Fruit fly (Drosophila melanogaster) whole organism, embryonic: ENCODE measurements around the gene Dap160.

Source experiments
- Bgb ChIP-seq: fragments of 200-800 bp; sonication (Bioruptor generic); IDR thresholded peaks from 2 replicates; pipeline ENCODE4 v1.3.6; 2022; ENCODE audit warnings: missing biosample characterization, missing genetic modification characterization; ENCODE audit not compliant: partially characterized antibody
- C15 ChIP-seq: fragments of 200-800 bp; sonication (Bioruptor generic); IDR thresholded peaks from 3 replicates; pipeline ENCODE4 v1.3.6; 2022; ENCODE audit warnings: missing biosample characterization, missing genetic modification characterization
- CG12299 ChIP-seq: fragments of 200-800 bp; sonication (Bioruptor generic); optimal IDR thresholded peaks from 2 replicates; lab custom pipeline; 2018; ENCODE audit warnings: missing biosample characterization, mild to moderate bottlenecking, missing genetic modification characterization
- CG12659 ChIP-seq: fragments of 200-800 bp; sonication (Bioruptor generic); optimal IDR thresholded peaks from 3 replicates; lab custom pipeline; 2017; ENCODE audit warnings: mild to moderate bottlenecking, missing biosample characterization, missing genetic modification reagents, missing genetic modification characterization
- CG17186 ChIP-seq: fragments of 200-800 bp; sonication (Bioruptor generic); optimal IDR thresholded peaks from 3 replicates; lab custom pipeline; 2017; ENCODE audit warnings: missing biosample characterization, missing genetic modification reagents, missing genetic modification characterization
- CG17829 ChIP-seq: fragments of 200-800 bp; optimal IDR thresholded peaks from 2 replicates; lab custom pipeline; 2019; ENCODE audit warnings: missing biosample characterization, mild to moderate bottlenecking, missing genetic modification characterization, moderate library complexity
- CG18599 ChIP-seq: fragments of 200-800 bp; sonication (Bioruptor generic); optimal IDR thresholded peaks from 3 replicates; lab custom pipeline; 2017; ENCODE audit warnings: missing biosample characterization, missing genetic modification characterization, mild to moderate bottlenecking, moderate library complexity, missing genetic modification reagents
- CG2120 ChIP-seq: fragments of 200-800 bp; sonication (Bioruptor generic); optimal IDR thresholded peaks from 3 replicates; lab custom pipeline; 2016; ENCODE audit warnings: missing biosample characterization, missing genetic modification characterization
- CG30431 ChIP-seq: fragments of 200-800 bp; sonication (Bioruptor generic); optimal IDR thresholded peaks from 2 replicates; lab custom pipeline; 2017; ENCODE audit warnings: missing biosample characterization, missing genetic modification characterization
- CG3407 ChIP-seq: fragments of 200-800 bp; sonication (Bioruptor generic); optimal IDR thresholded peaks from 2 replicates; lab custom pipeline; 2018; ENCODE audit warnings: missing biosample characterization, mild to moderate bottlenecking, missing genetic modification characterization
- CG3838 ChIP-seq: fragments of 200-800 bp; sonication (Bioruptor generic); optimal IDR thresholded peaks from 3 replicates; lab custom pipeline; 2016; ENCODE audit warnings: missing biosample characterization, missing genetic modification characterization
- CG6272 ChIP-seq: fragments of 200-800 bp; sonication (Bioruptor generic); IDR thresholded peaks from 2 replicates; pipeline ENCODE4 v1.3.6; 2022; ENCODE audit warnings: missing biosample characterization, missing genetic modification characterization
- CG8281 ChIP-seq: fragments of 200-800 bp; sonication (Bioruptor generic); optimal IDR thresholded peaks from 2 replicates; lab custom pipeline; 2018; ENCODE audit warnings: missing biosample characterization, mild to moderate bottlenecking, missing genetic modification characterization, moderate library complexity
- CG8388 ChIP-seq: fragments of 200-800 bp; sonication (Bioruptor generic); optimal IDR thresholded peaks from 2 replicates; lab custom pipeline; 2019; ENCODE audit warnings: missing biosample characterization, mild to moderate bottlenecking, missing genetic modification characterization, moderate library complexity
- CG9437 ChIP-seq: fragments of 200-800 bp; sonication (Bioruptor generic); optimal IDR thresholded peaks from 2 replicates; lab custom pipeline; 2018; ENCODE audit warnings: missing biosample characterization, mild to moderate bottlenecking, missing genetic modification characterization
- Deaf1 ChIP-seq: fragments of 200-800 bp; optimal IDR thresholded peaks from 3 replicates; lab custom pipeline; 2019; ENCODE audit warnings: missing biosample characterization, mild to moderate bottlenecking, missing genetic modification characterization, moderate library complexity
- Dip2 ChIP-seq: fragments of 200-800 bp; sonication (Bioruptor generic); IDR thresholded peaks from 2 replicates; pipeline ENCODE4 v1.3.6; 2022; ENCODE audit warnings: missing biosample characterization, missing genetic modification characterization
- Ets65A ChIP-seq: fragments of 200-800 bp; sonication (Bioruptor generic); peaks from one replicate; lab custom pipeline; 2016; ENCODE audit warnings: missing biosample characterization, missing genetic modification characterization
- Fer2 ChIP-seq: fragments of 200-800 bp; sonication (Bioruptor generic); optimal IDR thresholded peaks from 2 replicates; lab custom pipeline; 2018; ENCODE audit warnings: missing biosample characterization, mild to moderate bottlenecking, missing genetic modification characterization, moderate library complexity
- HLH3B ChIP-seq: fragments of 200-800 bp; sonication (Bioruptor generic); IDR thresholded peaks from 2 replicates; pipeline ENCODE4 v1.3.6; 2022; ENCODE audit warnings: missing biosample characterization, missing genetic modification characterization
- Hsf ChIP-seq: fragments of 200-800 bp; sonication (Bioruptor generic); optimal IDR thresholded peaks from 3 replicates; lab custom pipeline; 2016; ENCODE audit warnings: missing biosample characterization, missing genetic modification characterization
- MBD-R2 ChIP-seq: fragments of 200-800 bp; sonication (Bioruptor generic); IDR thresholded peaks from 2 replicates; pipeline ENCODE4 v1.3.6; 2022; ENCODE audit warnings: missing biosample characterization, missing genetic modification characterization
- MESR4 ChIP-seq: fragments of 200-800 bp; sonication (Bioruptor generic); optimal IDR thresholded peaks from 2 replicates; lab custom pipeline; 2018; ENCODE audit warnings: missing biosample characterization, mild to moderate bottlenecking, missing genetic modification characterization, moderate library complexity
- Max ChIP-seq: fragments of 200-800 bp; sonication (Bioruptor generic); optimal IDR thresholded peaks from 2 replicates; lab custom pipeline; 2016; ENCODE audit warnings: missing biosample characterization, mild to moderate bottlenecking, missing genetic modification characterization
- Mes4 ChIP-seq: fragments of 200-800 bp; sonication (Bioruptor generic); optimal IDR thresholded peaks from 2 replicates; lab custom pipeline; 2016; ENCODE audit warnings: missing biosample characterization, missing genetic modification characterization
- Neu2 ChIP-seq: fragments of 200-800 bp; sonication (Bioruptor generic); optimal IDR thresholded peaks from 3 replicates; lab custom pipeline; 2016; ENCODE audit warnings: missing biosample characterization, missing genetic modification characterization, borderline replicate concordance
- Spps ChIP-seq: fragments of 200-800 bp; sonication (Bioruptor generic); optimal IDR thresholded peaks from 2 replicates; lab custom pipeline; 2018; ENCODE audit warnings: missing biosample characterization, mild to moderate bottlenecking, missing genetic modification characterization
- Tbp ChIP-seq: fragments of >200 bp; optimal IDR thresholded peaks from 2 replicates; lab custom pipeline; 2018; ENCODE audit warnings: missing biosample characterization, missing genetic modification characterization
- Trl ChIP-seq, 3 experiments: fragments of >200 bp in 2 of 3; fragments of 200-800 bp in 1 of 3; sonication (Bioruptor generic) in 1 of 3; optimal IDR thresholded peaks; 2 replicates in 1 of 3; 3 replicates in 2 of 3; lab custom pipeline; 2016 to 2017; ENCODE audit warnings: missing biosample characterization in 1 of 3, missing genetic modification characterization in 1 of 3
- Usf ChIP-seq: fragments of 200-800 bp; sonication (Bioruptor generic); optimal IDR thresholded peaks from 2 replicates; lab custom pipeline; 2017; ENCODE audit warnings: missing genotype, missing biosample characterization, missing genetic modification characterization
- ap ChIP-seq: fragments of 200-800 bp; sonication (Bioruptor generic); IDR thresholded peaks from 2 replicates; pipeline ENCODE4 v1.3.6; 2022; ENCODE audit warnings: missing biosample characterization, missing genetic modification characterization
- az2 ChIP-seq: fragments of 200-800 bp; sonication (Bioruptor generic); optimal IDR thresholded peaks from 3 replicates; lab custom pipeline; 2016; ENCODE audit warnings: missing biosample characterization, missing genetic modification characterization
- caup ChIP-seq: fragments of 200-800 bp; sonication (Bioruptor generic); optimal IDR thresholded peaks from 3 replicates; lab custom pipeline; 2017; ENCODE audit warnings: missing biosample characterization, mild to moderate bottlenecking, missing genetic modification characterization, moderate library complexity; ENCODE audit not compliant: severe bottlenecking
- disco-r ChIP-seq: fragments of 200-800 bp; sonication (Bioruptor generic); optimal IDR thresholded peaks from 2 replicates; lab custom pipeline; 2016; ENCODE audit warnings: missing biosample characterization, missing genetic modification characterization
- dmrt11E ChIP-seq: fragments of 200-800 bp; sonication (Bioruptor generic); optimal IDR thresholded peaks from 3 replicates; lab custom pipeline; 2018; ENCODE audit warnings: missing biosample characterization, mild to moderate bottlenecking, missing genetic modification characterization, moderate library complexity
- dmrt99B ChIP-seq: fragments of 200-800 bp; sonication (Bioruptor generic); optimal IDR thresholded peaks from 2 replicates; lab custom pipeline; 2018; ENCODE audit warnings: missing biosample characterization, mild to moderate bottlenecking, missing genetic modification characterization, moderate library complexity
- gce ChIP-seq: fragments of 200-800 bp; sonication (Bioruptor generic); IDR thresholded peaks from 3 replicates; pipeline ENCODE4 v1.3.6; 2022; ENCODE audit warnings: missing biosample characterization, missing genetic modification characterization
- gt ChIP-seq: fragments of 200-800 bp; sonication (Bioruptor generic); IDR thresholded peaks from 2 replicates; pipeline ENCODE4 v1.3.6; 2022; ENCODE audit warnings: missing biosample characterization, missing genetic modification characterization
- jigr1 ChIP-seq: fragments of 200-800 bp; sonication (Bioruptor generic); IDR thresholded peaks from 3 replicates; pipeline ENCODE4 v1.3.6; 2022; ENCODE audit warnings: missing biosample characterization, missing genetic modification characterization
- jumu ChIP-seq: fragments of 200-800 bp; sonication (Bioruptor generic); optimal IDR thresholded peaks from 3 replicates; lab custom pipeline; 2016; ENCODE audit warnings: missing biosample characterization, missing genetic modification characterization
- mam ChIP-seq: fragments of 200-800 bp; sonication (Bioruptor generic); optimal IDR thresholded peaks from 3 replicates; lab custom pipeline; 2016; ENCODE audit warnings: missing biosample characterization, missing genetic modification characterization
- org-1 ChIP-seq: fragments of 200-800 bp; sonication (Bioruptor generic); optimal IDR thresholded peaks from 2 replicates; lab custom pipeline; 2017; ENCODE audit warnings: missing biosample characterization, missing genetic modification characterization
- prd ChIP-seq, 3 experiments: fragments of >200 bp in 2 of 3; fragments of 200-800 bp in 1 of 3; sonication (Bioruptor generic) in 1 of 3; optimal IDR thresholded peaks in 2 of 3; IDR thresholded peaks in 1 of 3; 2 replicates in 2 of 3; 3 replicates in 1 of 3; pipeline versions ENCODE4 v1.3.6 to Lab custom; 2017 to 2022; ENCODE audit warnings: missing biosample characterization in 1 of 3, missing genetic modification characterization in 1 of 3
- psq ChIP-seq: fragments of 200-800 bp; sonication (Bioruptor generic); optimal IDR thresholded peaks from 2 replicates; lab custom pipeline; 2017; ENCODE audit warnings: missing biosample characterization, missing genetic modification characterization
- row ChIP-seq: fragments of 200-800 bp; sonication (Bioruptor generic); IDR thresholded peaks from 3 replicates; pipeline ENCODE4 v1.3.6; 2022; ENCODE audit warnings: missing biosample characterization, missing genetic modification characterization
- shn ChIP-seq: fragments of 200-800 bp; sonication (Bioruptor generic); optimal IDR thresholded peaks from 3 replicates; lab custom pipeline; 2016; ENCODE audit warnings: missing biosample characterization, missing genetic modification characterization
- slou ChIP-seq: fragments of 200-800 bp; sonication (Bioruptor generic); optimal IDR thresholded peaks from 3 replicates; lab custom pipeline; 2016; ENCODE audit warnings: missing biosample characterization, missing genetic modification characterization
- stwl ChIP-seq: fragments of 200-800 bp; sonication (Bioruptor generic); optimal IDR thresholded peaks from 3 replicates; lab custom pipeline; 2018; ENCODE audit warnings: missing biosample characterization, mild to moderate bottlenecking, missing genetic modification characterization, moderate library complexity
- tx ChIP-seq: fragments of 200-800 bp; sonication (Bioruptor generic); optimal IDR thresholded peaks from 2 replicates; lab custom pipeline; 2016; ENCODE audit warnings: missing biosample characterization, missing genetic modification characterization
- zen2 ChIP-seq: fragments of 200-800 bp; sonication (Bioruptor generic); IDR thresholded peaks from 3 replicates; pipeline ENCODE4 v1.3.6; 2022; ENCODE audit warnings: missing biosample characterization, missing genetic modification characterization; ENCODE audit not compliant: partially characterized antibody

Gene Dap160

DNA sequence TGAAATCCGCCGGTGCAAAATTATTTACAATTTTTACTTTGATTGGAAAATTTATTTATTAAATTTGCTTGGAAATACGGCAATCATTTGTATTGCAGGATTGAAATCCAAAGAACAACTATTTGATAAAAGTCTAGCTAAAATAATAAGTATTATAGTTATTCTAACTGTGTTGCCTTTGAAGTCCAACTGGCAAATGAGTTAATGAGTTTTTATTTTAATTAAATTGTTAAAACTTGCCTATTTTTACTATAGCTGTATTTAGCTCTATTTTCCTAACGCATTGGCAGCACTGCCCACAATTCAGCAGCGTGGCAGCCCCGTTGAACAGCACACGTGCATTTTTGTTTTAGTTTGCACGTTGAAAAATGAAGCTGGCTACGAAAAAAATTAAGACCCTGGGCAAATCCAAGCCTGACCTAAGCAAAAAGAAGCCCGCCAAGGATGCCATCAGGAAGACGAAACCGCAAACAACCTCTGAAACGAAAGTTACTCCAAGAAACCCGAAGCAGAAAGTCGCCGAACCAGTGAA is 21.2 kb upstream of the Dap160 start, which contains the start of gene Noc2 (continued):
- TF ChIP-seq CG9437 (GFP tag; lab: Kevin White, UChicago) (peak; percentile 14), jigr1 (GFP tag; lab: Robert Waterston, UW) (peak; percentile 47; the same call in 2 of the 3 replicates), CG2120 (peak; percentile 58), gt (GFP tag; lab: Robert Waterston, UW) (0 out of 2 replicates have a peak, but pooled peaks have one; percentile 22), CG17829 (peak; percentile 44), Hsf (GFP tag; lab: Kevin White, UChicago) (peak; percentile 43), prd (optimal IDR thresholded peaks at IDR 0.05; lab: Kevin White, UChicago) (no peak), prd (GFP tag; IDR thresholded peaks at IDR 0.05; lab: Robert Waterston, UW) (peak; percentile 72), CG12659 (GFP tag; lab: Kevin White, UChicago) (no peak), dmrt99B (tag; lab: Kevin White, UChicago) (peak; percentile 31), Trl (optimal IDR thresholded peaks at IDR 0.05; lab: Kevin White, UChicago) (no peak), Trl (GFP tag; optimal IDR thresholded peaks at IDR 0.05; lab: Kevin White, UChicago) (peak; percentile 2), Deaf1 (tag; lab: Kevin White, UChicago) (no peak), CG8388 (peak; percentile 21), HLH3B (GFP tag; lab: Robert Waterston, UW) (0 out of 2 replicates have a peak, but pooled peaks have one; percentile 19), MESR4 (GFP tag; lab: Kevin White, UChicago) (peak; percentile 74), Tbp (GFP tag; lab: Kevin White, UChicago) (no peak), CG3407 (GFP tag; lab: Kevin White, UChicago) (no peak), Mes4 (no peak), Usf (GFP tag; lab: Kevin White, UChicago) (peak; percentile 24), CG30431 (GFP tag; lab: Kevin White, UChicago) (no peak), zen2 (GFP tag; lab: Robert Waterston, UW) (no peak), CG6272 (GFP tag; lab: Robert Waterston, UW) (peak; percentile 48), caup (GFP tag; lab: Kevin White, UChicago) (no peak), CG17186 (GFP tag; lab: Kevin White, UChicago) (no peak), Neu2 (GFP tag; lab: Kevin White, UChicago) (no peak), Spps (no peak), Ets65A (GFP tag; lab: Kevin White, UChicago) (peak; percentile 74), dmrt11E (tag; lab: Kevin White, UChicago) (peak; percentile 36), CG8281 (tag; lab: Kevin White, UChicago) (no peak), ap (GFP tag; lab: Robert Waterston, UW) (0 out of 2 replicates have a peak, but pooled peaks have one; percentile 32), gce (no peak), mam (GFP tag; lab: Kevin White, UChicago) (peak; percentile 57), slou (GFP tag; lab: Kevin White, UChicago) (peak; percentile 31), Fer2 (tag; lab: Kevin White, UChicago) (no peak), org-1 (no peak), C15 (no peak), stwl (no peak), Max (GFP tag; lab: Kevin White, UChicago) (peak; percentile 90), Bgb (GFP tag; lab: Robert Waterston, UW) (no peak), row (GFP tag; lab: Robert Waterston, UW) (peak; percentile 70), CG18599 (peak; percentile 54), az2 (peak; percentile 54), disco-r (GFP tag; lab: Kevin White, UChicago) (no peak), jumu (peak; percentile 1), tx (no peak), CG12299 (tag; lab: Kevin White, UChicago) (no peak), CG3838 (no peak), psq (no peak), shn (GFP tag; lab: Kevin White, UChicago) (peak; percentile 10), Dip2 (GFP tag; lab: Robert Waterston, UW) (no peak), MBD-R2 (peak; percentile 63)
